Fruit fly (Drosophila melanogaster): Measurements from ENCODE around the gene Gyc32E.

Gene Gyc32E

dm6 chr2L:11091111-11091510 lies 57.8 kb downstream of the Gyc32E start, which contains the start of gene Wdr59 (continued):
- TF ChIP-seq Jarid2 (GFP tag; optimal IDR thresholded peaks at IDR 0.05) (no peak), Hr3 (GFP tag; optimal IDR thresholded peaks at IDR 0.05) (peak; percentile 53), tio (GFP tag; optimal IDR thresholded peaks at IDR 0.05) (no peak), CG4730 (GFP tag; IDR thresholded peaks at IDR 0.05) (no peak), CG13123 (GFP tag; optimal IDR thresholded peaks at IDR 0.05) (no peak), Awh (GFP tag; IDR thresholded peaks at IDR 0.05) (no peak), chif (GFP tag; optimal IDR thresholded peaks at IDR 0.05) (no peak), CG17912 (GFP tag; optimal IDR thresholded peaks at IDR 0.05) (no peak), CG6254 (GFP tag; optimal IDR thresholded peaks at IDR 0.05) (no peak), croc (GFP tag; conservative IDR thresholded peaks at IDR 0.05) (no peak), MBD-R2 (GFP tag; IDR thresholded peaks at IDR 0.05) (peak; percentile 49; the same call in 1 of the 2 replicates), CG12236 (GFP tag; optimal IDR thresholded peaks at IDR 0.05) (no peak), Dip2 (GFP tag; IDR thresholded peaks at IDR 0.05) (no peak), CG30403 (GFP tag; optimal IDR thresholded peaks at IDR 0.05) (peak; percentile 59), Lhr (GFP tag; optimal IDR thresholded peaks at IDR 0.05) (no peak), eve (GFP tag; optimal IDR thresholded peaks at IDR 0.05) (no peak), chinmo (GFP tag; IDR thresholded peaks at IDR 0.05; ENCODE audit: partially characterized antibody) (no peak), yki (optimal IDR thresholded peaks at IDR 0.05) (no peak), CG7987 (GFP tag; optimal IDR thresholded peaks at IDR 0.05) (no peak), CG9932 (GFP tag; IDR thresholded peaks at IDR 0.05) (peak; percentile 60; the same call in 1 of the 2 replicates), CG14441 (GFP tag; IDR thresholded peaks at IDR 0.05) (0 out of 2 replicates have a peak, but pooled peaks have one; percentile 13), so (GFP tag; IDR thresholded peaks at IDR 0.05) (no peak), CG8359 (GFP tag; optimal IDR thresholded peaks at IDR 0.05; ENCODE audit: borderline replicate concordance) (no peak), btn (GFP tag; optimal IDR thresholded peaks at IDR 0.05) (no peak), Oaz (GFP tag; IDR thresholded peaks at IDR 0.05) (no peak), fu2 (GFP tag; optimal IDR thresholded peaks at IDR 0.05) (no peak), Atf-2 (GFP tag; optimal IDR thresholded peaks at IDR 0.05) (no peak), CG15011 (GFP tag; optimal IDR thresholded peaks at IDR 0.05) (no peak), HmgZ (tag; optimal IDR thresholded peaks at IDR 0.05) (peak; percentile 46), CG12391 (tag; optimal IDR thresholded peaks at IDR 0.05) (peak; percentile 75), Dfd (GFP tag; optimal IDR thresholded peaks at IDR 0.05) (no peak), CG32772 (GFP tag; IDR thresholded peaks at IDR 0.05) (peak; percentile 31; the same call in 1 of the 2 replicates), CG31224 (GFP tag; IDR thresholded peaks at IDR 0.05) (no peak), CG12104 (GFP tag; optimal IDR thresholded peaks at IDR 0.05) (no peak), CG18599 (GFP tag; optimal IDR thresholded peaks at IDR 0.05) (no peak), odd (GFP tag; optimal IDR thresholded peaks at IDR 0.05) (no peak), gro (GFP tag; optimal IDR thresholded peaks at IDR 0.05) (no peak), fd96Cb (tag; optimal IDR thresholded peaks at IDR 0.05) (peak; percentile 14), CG10274 (GFP tag; optimal IDR thresholded peaks at IDR 0.05) (no peak), CG4617 (GFP tag; optimal IDR thresholded peaks at IDR 0.05; ENCODE audit: borderline replicate concordance) (peak; percentile 35), Deaf1 (tag; optimal IDR thresholded peaks at IDR 0.05) (no peak), sug (tag; optimal IDR thresholded peaks at IDR 0.05) (no peak), CG11247 (GFP tag; IDR thresholded peaks at IDR 0.05) (no peak), bsh (GFP tag; optimal IDR thresholded peaks at IDR 0.05) (no peak), TFAM (GFP tag; optimal IDR thresholded peaks at IDR 0.05) (no peak), ab (GFP tag; optimal IDR thresholded peaks at IDR 0.05) (no peak), ara (GFP tag; IDR thresholded peaks at IDR 0.05) (no peak), Hsf (GFP tag; optimal IDR thresholded peaks at IDR 0.05) (peak; percentile 48), exex (tag; optimal IDR thresholded peaks at IDR 0.05) (no peak), hbn (GFP tag; IDR thresholded peaks at IDR 0.05; ENCODE audit: partially characterized antibody) (peak; percentile 77), NfI (GFP tag; optimal IDR thresholded peaks at IDR 0.05) (no peak), Lim3 (GFP tag; IDR thresholded peaks at IDR 0.05) (no peak)

Data from whole organism, embryonic.